Worm (Caenorhabditis elegans) whole organism, young adult: Measurements from ENCODE around the gene C18H9.1.

Experiments used
- B0035.1 ChIP-seq: sonication (generic microtip); optimal IDR thresholded peaks from 2 replicates; lab custom pipeline; 2016; ENCODE audit warnings: missing genetic modification characterization, mild to moderate bottlenecking, missing compliant biosample characterization, missing genotype, missing genetic modification reagents
- C06A6.2 ChIP-seq: fragments of 200-800 bp; sonication (Bioruptor generic); conservative IDR thresholded peaks from 2 replicates; pipeline ENCODE4 v1.3.6; 2022; ENCODE audit warnings: missing genetic modification characterization, missing compliant biosample characterization
- D2030.7 ChIP-seq: fragments of 200-800 bp; sonication (Bioruptor generic); IDR thresholded peaks from 2 replicates; pipeline ENCODE4 v1.3.6; 2022; ENCODE audit warnings: missing genetic modification reagents, missing genetic modification characterization, missing compliant biosample characterization
- F33H1.4 ChIP-seq: fragments of 200-800 bp; sonication (Bioruptor generic); IDR thresholded peaks from 2 replicates; pipeline ENCODE4 v1.3.6; 2022; ENCODE audit warnings: missing genetic modification reagents, missing genetic modification characterization, missing compliant biosample characterization
- K12H6.12 ChIP-seq: fragments of 200-800 bp; sonication (Bioruptor generic); optimal IDR thresholded peaks from 2 replicates; lab custom pipeline; 2018; ENCODE audit warnings: mild to moderate bottlenecking, missing genetic modification characterization, missing compliant biosample characterization
- T26A5.8 ChIP-seq: sonication (generic microtip); optimal IDR thresholded peaks from 2 replicates; lab custom pipeline; 2016; ENCODE audit warnings: missing genetic modification characterization, missing compliant biosample characterization
- Y53G8AR.9 ChIP-seq: fragments of 200-800 bp; sonication (Bioruptor generic); conservative IDR thresholded peaks from 2 replicates; pipeline ENCODE4 v1.3.6; 2022; ENCODE audit warnings: missing genetic modification reagents, missing genetic modification characterization, missing compliant biosample characterization
- bed-2 ChIP-seq: fragments of 200-800 bp; sonication (Bioruptor generic); IDR thresholded peaks from 2 replicates; pipeline ENCODE4 v1.3.6; 2022; ENCODE audit warnings: missing genetic modification reagents, missing genetic modification characterization, missing compliant biosample characterization
- ccch-3 ChIP-seq: fragments of 200-800 bp; sonication (Bioruptor generic); optimal IDR thresholded peaks from 2 replicates; lab custom pipeline; 2018; ENCODE audit warnings: mild to moderate bottlenecking, missing genetic modification characterization, missing compliant biosample characterization
- cebp-1 ChIP-seq, 2 experiments: fragments of 200-800 bp in 1 of 2; sonication (Bioruptor generic) in 1 of 2; sonication (generic microtip) in 1 of 2; IDR thresholded peaks in 1 of 2; optimal IDR thresholded peaks in 1 of 2; 2 replicates each; pipeline versions ENCODE4 v1.3.6 to Lab custom; 2017 to 2022; ENCODE audit warnings: missing compliant biosample characterization in 2 of 2, missing genetic modification characterization in 2 of 2, mild to moderate bottlenecking in 1 of 2, missing genetic modification reagents in 1 of 2, moderate library complexity in 1 of 2
- ceh-100 ChIP-seq: fragments of 200-800 bp; sonication (Bioruptor generic); IDR thresholded peaks from 2 replicates; pipeline ENCODE4 v1.3.6; 2022; ENCODE audit warnings: missing genetic modification reagents, missing genetic modification characterization, missing compliant biosample characterization
- ceh-40 ChIP-seq: fragments of 200-800 bp; sonication (Bioruptor generic); IDR thresholded peaks from 2 replicates; pipeline ENCODE4 v1.3.6; 2022; ENCODE audit warnings: missing genetic modification characterization, missing compliant biosample characterization
- egl-18 ChIP-seq: fragments of 200-800 bp; sonication (Bioruptor generic); IDR thresholded peaks from 2 replicates; pipeline ENCODE4 v1.3.6; 2022; ENCODE audit warnings: missing genetic modification reagents, missing genetic modification characterization, missing compliant biosample characterization
- egl-44 ChIP-seq: fragments of 200-800 bp; sonication (Bioruptor generic); IDR thresholded peaks from 2 replicates; pipeline ENCODE4 v1.3.6; 2022; ENCODE audit warnings: missing genetic modification reagents, missing genetic modification characterization, missing compliant biosample characterization
- ekl-4 ChIP-seq: fragments of 200-800 bp; sonication (Bioruptor generic); IDR thresholded peaks from 2 replicates; pipeline ENCODE4 v1.3.6; 2022; ENCODE audit warnings: missing genetic modification reagents, missing genetic modification characterization, missing compliant biosample characterization
- lag-1 ChIP-seq: fragments of 200-800 bp; sonication (Bioruptor generic); IDR thresholded peaks from 2 replicates; pipeline ENCODE4 v1.3.6; 2022; ENCODE audit warnings: missing genetic modification reagents, missing genetic modification characterization, missing compliant biosample characterization
- let-526 ChIP-seq: fragments of 200-800 bp; sonication (Bioruptor generic); IDR thresholded peaks from 2 replicates; pipeline ENCODE4 v1.3.6; 2022; ENCODE audit warnings: missing genetic modification reagents, missing genetic modification characterization, missing compliant biosample characterization
- lin-54 ChIP-seq: fragments of 200-800 bp; sonication (Bioruptor generic); optimal IDR thresholded peaks from 2 replicates; lab custom pipeline; 2018; ENCODE audit warnings: mild to moderate bottlenecking, missing genetic modification characterization, missing compliant biosample characterization
- lsy-27 ChIP-seq: sonication (generic microtip); optimal IDR thresholded peaks from 2 replicates; lab custom pipeline; 2017; ENCODE audit warnings: missing genetic modification characterization, mild to moderate bottlenecking, missing compliant biosample characterization, antibody characterized with exemption, missing genotype, borderline replicate concordance; ENCODE audit not compliant: insufficient read depth
- nfya-2 ChIP-seq: fragments of 200-800 bp; sonication (Bioruptor generic); IDR thresholded peaks from 2 replicates; pipeline ENCODE4 v1.3.6; 2022; ENCODE audit warnings: missing genetic modification reagents, missing genetic modification characterization, missing compliant biosample characterization
- nhr-120 ChIP-seq: fragments of 200-800 bp; sonication (Bioruptor generic); IDR thresholded peaks from 2 replicates; pipeline ENCODE4 v1.3.6; 2022; ENCODE audit warnings: missing genetic modification characterization, missing compliant biosample characterization
- pha-4 ChIP-seq: fragments of 150-350 bp; sonication (generic microtip); optimal IDR thresholded peaks from 2 replicates; lab custom pipeline; 2014; ENCODE audit warnings: missing biosample characterization, missing genetic modification reagents, missing genetic modification characterization
- rpc-1 ChIP-seq, 2 experiments: fragments of 150-350 bp in 1 of 2; sonication (generic microtip) in 1 of 2; optimal IDR thresholded peaks; 2 replicates each; lab custom pipeline; 2014 to 2018; ENCODE audit warnings: missing biosample characterization in 1 of 2, missing genetic modification characterization in 1 of 2, missing genetic modification reagents in 1 of 2, missing genotype in 1 of 2
- snpc-1.3 ChIP-seq: sonication (generic microtip); optimal IDR thresholded peaks from 2 replicates; lab custom pipeline; 2017; ENCODE audit warnings: missing genetic modification characterization, mild to moderate bottlenecking, missing compliant biosample characterization, antibody characterized with exemption, moderate library complexity, missing genotype, missing genetic modification reagents; ENCODE audit not compliant: insufficient read depth
- tbp1 ChIP-seq: fragments of 200-800 bp; sonication (Bioruptor generic); optimal IDR thresholded peaks from 2 replicates; lab custom pipeline; 2018; ENCODE audit warnings: mild to moderate bottlenecking, missing genetic modification characterization, missing compliant biosample characterization
- tbx-9 ChIP-seq: sonication (generic microtip); optimal IDR thresholded peaks from 2 replicates; lab custom pipeline; 2016; ENCODE audit warnings: borderline replicate concordance, missing genetic modification characterization, inconsistent platforms, missing compliant biosample characterization
- ztf-22 ChIP-seq: fragments of 200-800 bp; sonication (Bioruptor generic); optimal IDR thresholded peaks from 2 replicates; lab custom pipeline; 2018; ENCODE audit warnings: mild to moderate bottlenecking, missing genetic modification characterization, moderate library complexity, missing compliant biosample characterization
- ztf-25 ChIP-seq: fragments of 200-800 bp; sonication (Bioruptor generic); IDR thresholded peaks from 2 replicates; pipeline ENCODE4 v1.3.6; 2022; ENCODE audit warnings: missing genetic modification reagents, missing genetic modification characterization, missing compliant biosample characterization
- ztf-6 ChIP-seq: fragments of 200-800 bp; sonication (Bioruptor generic); IDR thresholded peaks from 2 replicates; pipeline ENCODE4 v1.3.6; 2022; ENCODE audit warnings: missing genetic modification reagents, missing genetic modification characterization, missing compliant biosample characterization

C18H9.1 gene

DNA sequence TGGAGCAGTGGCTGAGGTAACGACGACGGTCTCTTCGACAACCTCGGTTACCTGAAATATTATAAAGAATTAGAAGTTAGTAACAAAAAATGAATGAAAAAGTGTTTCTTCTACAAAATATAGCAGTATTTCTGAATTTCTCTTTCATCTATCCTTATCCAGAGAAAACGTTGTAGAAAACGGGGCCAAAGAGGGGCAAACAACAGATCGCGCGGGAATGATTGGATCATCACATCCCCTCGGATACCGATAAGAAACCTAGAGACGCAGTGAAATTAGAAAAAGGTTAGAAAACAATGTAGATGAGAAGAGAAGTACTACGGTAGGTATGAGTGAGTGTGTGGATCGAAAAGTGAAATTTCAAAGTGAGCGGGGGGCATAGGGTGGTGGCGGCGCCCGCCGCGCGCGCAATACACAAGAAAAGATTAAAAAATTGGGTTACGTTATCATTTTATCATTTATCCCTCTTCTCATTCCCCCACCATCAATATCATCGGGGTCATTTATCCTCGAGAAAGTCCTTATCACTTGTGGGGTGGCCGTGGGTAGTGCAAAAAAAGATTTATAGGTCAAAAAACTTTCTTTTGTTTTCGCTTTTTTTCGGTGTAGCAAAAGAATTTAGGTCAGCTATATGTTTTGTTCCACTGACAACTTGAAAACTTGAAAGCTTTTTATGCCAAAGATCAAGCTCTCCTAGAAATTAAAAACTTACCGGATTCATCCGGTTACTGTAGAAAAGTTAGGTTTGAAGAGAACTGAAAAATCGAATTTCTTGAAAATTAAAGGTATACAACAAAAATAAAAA, 13.5 kb downstream of the C18H9.1 start, which contains the start of the genes dpy-10 and T14B4.19:
dpy-10 (minus strand) TSS at position 51 of the 805 bp plus-strand sequence.
T14B4.19 (minus strand) TSS at position 755 of the 805 bp plus-strand sequence.
- TF ChIP-seq bed-2 (GFP tag; lab: Robert Waterston, UW) (no peak), nfya-2 (GFP tag; lab: Robert Waterston, UW) (no peak), rpc-1 (optimal IDR thresholded peaks at IDR 0.05; lab: Kevin White, UChicago) (no peak), rpc-1 (tag; optimal IDR thresholded peaks at IDR 0.05; lab: Kevin White, UChicago) (no peak), D2030.7 (GFP tag; lab: Robert Waterston, UW) (no peak), pha-4 (tag; lab: Kevin White, UChicago) (no peak)

DNA sequence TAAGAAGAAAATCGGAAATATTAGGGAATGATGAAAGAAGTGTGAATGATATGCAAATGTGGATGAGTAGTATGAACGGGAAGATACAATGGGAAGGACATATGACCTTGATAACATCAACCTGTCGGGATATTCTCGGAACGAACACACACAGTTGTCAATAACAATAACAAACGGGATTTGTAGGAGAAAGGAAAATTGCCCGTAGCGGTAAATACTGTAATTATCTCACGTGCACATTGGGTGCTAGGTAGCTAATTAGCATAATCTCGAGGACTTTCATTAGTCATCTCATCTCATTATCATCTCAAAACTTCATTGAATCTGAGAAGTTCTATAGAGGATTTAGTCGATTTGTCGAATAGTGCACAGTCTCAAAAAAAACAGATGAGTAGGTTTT, 14.1 kb downstream of the C18H9.1 start:
- no peak for TF ChIP-seq ekl-4 (GFP tag; lab: Robert Waterston, UW)
- TF ChIP-seq T26A5.8 (tag; lab: Kevin White, UChicago): no peak
- no peak for TF ChIP-seq ceh-100 (GFP tag; lab: Robert Waterston, UW)
- TF ChIP-seq ztf-22 (GFP tag; lab: Kevin White, UChicago): no peak
- TF ChIP-seq C06A6.2 (GFP tag; lab: Robert Waterston, UW): no peak
- no peak for TF ChIP-seq egl-18 (GFP tag; lab: Robert Waterston, UW)
- TF ChIP-seq ceh-40: no peak
- no peak for TF ChIP-seq cebp-1 (GFP tag; IDR thresholded peaks at IDR 0.05; lab: Robert Waterston, UW)
- no peak for TF ChIP-seq cebp-1 (tag; optimal IDR thresholded peaks at IDR 0.05; lab: Kevin White, UChicago)
- TF ChIP-seq K12H6.12 (tag; lab: Kevin White, UChicago): no peak
- no peak for TF ChIP-seq Y53G8AR.9 (GFP tag; lab: Robert Waterston, UW)
- no peak for TF ChIP-seq tbp1
- no peak for TF ChIP-seq D2030.7 (GFP tag; lab: Robert Waterston, UW)

DNA sequence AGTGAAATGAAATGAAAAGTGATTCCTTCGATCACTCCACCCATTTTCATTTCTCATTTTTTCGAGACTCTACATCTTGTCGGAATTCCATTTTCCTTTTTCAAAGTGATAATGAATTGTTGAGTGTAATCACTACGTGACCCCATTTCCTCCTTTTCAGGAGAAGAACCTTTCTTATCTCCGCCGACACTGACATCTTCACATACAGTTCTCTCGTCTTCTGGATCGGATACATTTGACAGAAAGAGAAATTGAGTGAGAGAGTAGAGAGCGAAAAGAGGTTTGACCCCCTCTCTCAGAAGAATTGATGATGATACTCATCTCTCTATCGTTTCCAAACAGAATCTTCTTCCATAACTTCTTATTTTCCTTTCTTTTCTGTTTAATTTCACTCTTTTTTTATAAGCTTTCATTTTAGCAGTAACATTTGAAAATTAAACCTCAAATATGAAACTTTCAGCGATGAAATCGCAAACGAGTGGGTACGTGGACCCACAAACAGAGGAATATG, 15.0 kb downstream of the C18H9.1 start, which contains the start of gene dpy-2:
dpy-2 (plus strand) TSS at position 461 of the 511 bp plus-strand sequence.
- TF ChIP-seq egl-44 (GFP tag; lab: Robert Waterston, UW) (no peak), lsy-27 (tag; lab: Kevin White, UChicago) (no peak), egl-18 (GFP tag; lab: Robert Waterston, UW) (no peak), snpc-1.3 (tag; lab: Kevin White, UChicago) (no peak), bed-2 (GFP tag; lab: Robert Waterston, UW) (no peak), ccch-3 (no peak)

DNA sequence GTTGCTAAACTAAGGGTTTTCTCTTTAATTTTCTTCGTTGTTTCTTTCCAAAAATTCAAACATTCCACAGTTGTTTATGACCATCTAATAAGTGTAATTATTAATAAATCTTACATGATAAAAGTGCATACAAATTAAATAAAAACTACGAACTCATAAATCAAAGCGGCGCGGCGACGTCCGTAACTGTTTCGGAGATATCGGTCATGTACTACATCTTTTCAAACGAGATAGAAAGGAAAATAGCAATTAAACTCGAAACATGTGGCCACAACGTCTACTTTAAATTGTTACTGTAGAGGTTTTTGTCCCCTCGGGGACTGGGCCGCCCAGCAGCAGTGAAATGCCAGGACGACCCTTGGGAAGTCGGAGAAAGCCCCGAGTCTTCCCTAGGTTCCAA, 17.0 kb downstream of the C18H9.1 start:
- no peak for TF ChIP-seq egl-44 (GFP tag; lab: Robert Waterston, UW)
- no peak for TF ChIP-seq Y53G8AR.9 (GFP tag; lab: Robert Waterston, UW)
- TF ChIP-seq F33H1.4 (GFP tag; lab: Robert Waterston, UW): no peak
- TF ChIP-seq lin-54 (GFP tag; lab: Kevin White, UChicago): no peak
- TF ChIP-seq B0035.1 (tag; lab: Kevin White, UChicago): no peak
- TF ChIP-seq let-526: no peak
- TF ChIP-seq bed-2 (GFP tag; lab: Robert Waterston, UW): no peak
- no peak for TF ChIP-seq tbx-9 (tag; lab: Kevin White, UChicago)
- TF ChIP-seq ztf-22 (GFP tag; lab: Kevin White, UChicago): no peak
- TF ChIP-seq tbp1: no peak
- TF ChIP-seq nhr-120 (GFP tag; lab: Robert Waterston, UW): no peak
- no peak for TF ChIP-seq nfya-2 (GFP tag; lab: Robert Waterston, UW)
- TF ChIP-seq ccch-3: no peak
- TF ChIP-seq ztf-6: no peak
- no peak for TF ChIP-seq ceh-100 (GFP tag; lab: Robert Waterston, UW)
- no peak for TF ChIP-seq ztf-25
- no peak for TF ChIP-seq lag-1 (GFP tag; lab: Robert Waterston, UW)
- TF ChIP-seq pha-4 (tag; lab: Kevin White, UChicago): no peak
